Worm (Caenorhabditis elegans) whole organism, midembryonic: ENCODE measurements around the gene idpp-15.

Experiments
- T22C8.4 ChIP-seq: fragments of 200-800 bp; sonication (Bioruptor generic); IDR thresholded peaks from 2 replicates; pipeline ENCODE4 v1.3.6; 2022; ENCODE audit warnings: missing genetic modification characterization, missing compliant biosample characterization
- cog-1 ChIP-seq: sonication (generic microtip); optimal IDR thresholded peaks from 2 replicates; lab custom pipeline; 2016; ENCODE audit warnings: missing genetic modification characterization, missing compliant biosample characterization
- flt-1 ChIP-seq: fragments of 200-800 bp; sonication (Bioruptor generic); IDR thresholded peaks from 2 replicates; pipeline ENCODE4 v1.3.6; 2022; ENCODE audit warnings: missing genetic modification characterization, missing compliant biosample characterization
- klf-2 ChIP-seq: fragments of 200-800 bp; sonication (Bioruptor generic); conservative IDR thresholded peaks from 2 replicates; pipeline ENCODE4 v1.3.6; 2022; ENCODE audit warnings: missing genetic modification reagents, missing genetic modification characterization, missing compliant biosample characterization
- med-1 ChIP-seq: sonication (generic microtip); optimal IDR thresholded peaks from 2 replicates; lab custom pipeline; 2017; ENCODE audit warnings: missing genetic modification characterization, mild to moderate bottlenecking, missing compliant biosample characterization, antibody characterized with exemption, missing genetic modification reagents; ENCODE audit not compliant: insufficient read depth
- ref-1 ChIP-seq: fragments of 200-800 bp; sonication (Bioruptor generic); conservative IDR thresholded peaks from 2 replicates; pipeline ENCODE4 v1.3.6; 2022; ENCODE audit warnings: missing genetic modification reagents, missing genetic modification characterization, missing compliant biosample characterization
- tab-1 ChIP-seq: fragments of 200-800 bp; sonication (Bioruptor generic); IDR thresholded peaks from 2 replicates; pipeline ENCODE4 v1.3.6; 2022; ENCODE audit warnings: missing genetic modification characterization, missing compliant biosample characterization
- ztf-23 ChIP-seq: fragments of 200-800 bp; sonication (Bioruptor generic); IDR thresholded peaks from 2 replicates; pipeline ENCODE4 v1.3.6; 2022; ENCODE audit warnings: missing genetic modification reagents, missing genetic modification characterization, missing compliant biosample characterization
- ztf-29 ChIP-seq: fragments of 200-800 bp; sonication (Bioruptor generic); IDR thresholded peaks from 2 replicates; pipeline ENCODE4 v1.3.6; 2022; ENCODE audit warnings: missing genetic modification reagents, missing genetic modification characterization, missing compliant biosample characterization

The idpp-15 gene

DNA sequence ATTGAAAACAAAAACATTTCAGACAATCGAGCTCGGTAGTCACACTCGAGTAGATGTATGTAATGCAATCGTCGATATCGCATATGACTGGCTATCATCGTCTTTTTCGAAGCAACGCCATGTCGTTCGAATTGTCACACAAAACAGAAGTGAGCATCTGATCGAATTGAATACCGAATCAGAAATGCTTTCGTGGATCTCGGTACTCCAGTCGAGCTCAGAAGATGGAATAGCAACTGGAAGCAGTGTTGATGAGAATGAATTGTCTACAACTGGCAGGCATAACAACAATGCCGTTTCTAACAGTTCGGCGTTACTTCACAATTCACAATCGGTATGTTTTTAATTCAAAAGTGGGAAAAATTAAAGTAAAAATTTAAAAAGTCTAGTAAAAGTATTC is 15.7 kb upstream of the idpp-15 start:
- TF ChIP-seq T22C8.4 (no peak), klf-2 (GFP tag; lab: Robert Waterston, UW) (no peak), tab-1 (GFP tag; lab: Robert Waterston, UW) (no peak), cog-1 (tag; lab: Kevin White, UChicago) (no peak), ztf-23 (no peak), ref-1 (GFP tag; lab: Robert Waterston, UW) (no peak), ztf-29 (GFP tag; lab: Robert Waterston, UW) (no peak), med-1 (GFP tag; lab: Kevin White, UChicago) (no peak), flt-1 (no peak)

DNA sequence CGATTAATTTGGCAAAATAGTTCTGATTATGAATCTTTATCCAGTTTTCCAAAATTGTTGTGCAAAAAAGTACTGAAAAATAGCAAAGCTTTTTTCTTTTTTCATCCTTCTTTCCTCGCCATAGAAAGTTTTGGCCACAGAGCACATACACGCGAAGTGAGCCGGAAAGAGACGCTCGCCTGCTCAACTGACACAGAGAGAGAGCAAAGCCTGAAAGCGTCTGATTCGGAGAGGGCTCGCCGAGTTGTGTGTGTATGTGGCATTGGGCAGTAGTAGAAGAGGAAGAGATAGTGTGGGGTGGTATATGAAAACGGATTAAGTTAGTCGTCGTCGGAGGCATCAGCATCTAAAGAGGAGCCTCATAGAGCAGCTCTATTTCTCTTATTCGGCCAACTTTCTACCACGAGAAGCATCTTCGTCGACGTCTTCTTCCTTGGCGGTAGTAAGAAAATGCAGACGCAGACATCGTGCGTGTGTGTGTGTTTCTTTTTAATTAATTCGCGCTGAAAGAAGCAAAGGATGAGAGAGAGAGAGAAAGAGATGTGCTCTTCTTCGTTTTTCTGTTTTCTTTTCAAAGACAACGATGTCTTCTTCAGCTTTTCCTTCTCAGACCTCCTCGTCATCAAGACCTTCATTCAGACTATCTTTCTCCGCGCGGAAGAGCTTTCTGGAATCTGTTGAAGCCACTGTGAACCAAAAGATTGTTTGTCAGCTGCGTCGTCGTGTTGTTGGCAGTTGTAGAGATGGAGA is 15.1 kb upstream of the idpp-15 start:
- 0 out of 2 replicates have a peak, but pooled peaks have one; percentile 8 for TF ChIP-seq tab-1 (GFP tag; lab: Robert Waterston, UW)
- no peak for TF ChIP-seq ref-1 (GFP tag; lab: Robert Waterston, UW)
- TF ChIP-seq ztf-23 = peak; percentile 36; the same call in 1 of the 2 replicates
- no peak for TF ChIP-seq flt-1

DNA sequence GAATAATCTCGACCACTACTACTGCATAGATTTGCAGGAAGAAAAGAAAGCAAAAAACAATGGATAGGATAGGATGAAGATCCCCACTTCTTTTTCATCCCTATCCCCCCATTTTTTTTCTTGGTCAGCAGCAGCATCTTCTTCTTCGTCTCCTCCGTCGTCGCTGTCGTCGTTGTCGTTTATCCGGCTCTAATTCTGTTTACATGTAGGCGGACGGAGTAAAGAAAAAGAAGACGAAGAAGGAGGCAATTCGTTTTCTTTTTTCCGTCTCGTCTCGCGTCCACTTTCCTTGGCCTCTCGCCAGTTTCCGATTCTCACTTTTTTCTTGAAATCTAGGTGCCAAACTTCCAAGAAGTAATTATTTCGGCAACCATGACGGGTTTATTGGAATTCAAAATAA is 13.2 kb upstream of the idpp-15 start:
- TF ChIP-seq tab-1 (GFP tag; lab: Robert Waterston, UW) = no peak
- TF ChIP-seq klf-2 (GFP tag; lab: Robert Waterston, UW) = no peak
- TF ChIP-seq med-1 (GFP tag; lab: Kevin White, UChicago) = no peak
- TF ChIP-seq ztf-23 = no peak
- no peak for TF ChIP-seq T22C8.4
- TF ChIP-seq flt-1 = no peak
- no peak for TF ChIP-seq ztf-29 (GFP tag; lab: Robert Waterston, UW)
- TF ChIP-seq ref-1 (GFP tag; lab: Robert Waterston, UW) = no peak
- TF ChIP-seq cog-1 (tag; lab: Kevin White, UChicago) = no peak

DNA sequence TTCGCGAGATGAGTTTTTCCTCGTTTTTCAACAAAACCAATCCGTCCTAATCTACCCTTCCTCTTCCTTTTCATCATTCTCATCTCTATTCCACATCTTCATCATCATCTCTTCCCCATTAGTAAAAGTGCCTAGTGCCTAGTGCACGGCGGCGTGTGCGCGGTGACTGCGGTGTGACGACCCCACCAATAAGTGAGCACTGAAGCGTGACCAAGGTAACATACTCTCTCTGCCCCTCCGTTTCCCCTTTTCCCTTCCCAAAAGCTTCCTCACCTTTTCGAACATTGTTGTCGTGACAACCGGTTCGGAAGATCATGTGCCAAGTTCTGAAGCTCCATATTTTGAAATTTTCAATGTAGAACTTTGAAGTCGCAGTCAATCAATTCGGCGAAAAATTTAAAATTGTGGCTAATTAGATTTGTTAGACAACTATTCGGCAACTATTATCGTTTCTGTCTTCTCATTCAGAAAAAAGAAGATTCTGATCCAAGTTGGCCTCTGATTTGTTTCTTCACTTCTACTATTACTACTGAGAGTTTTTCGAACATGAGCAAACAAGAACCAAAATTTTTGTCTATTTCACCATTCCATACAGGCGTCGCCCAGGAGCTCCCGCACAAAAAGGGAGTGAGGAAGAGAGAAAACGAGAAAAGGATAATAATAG is 12.5 kb upstream of the idpp-15 start:
- TF ChIP-seq T22C8.4 (no peak), ref-1 (GFP tag; lab: Robert Waterston, UW) (no peak), klf-2 (GFP tag; lab: Robert Waterston, UW) (no peak), ztf-23 (no peak), ztf-29 (GFP tag; lab: Robert Waterston, UW) (no peak), med-1 (GFP tag; lab: Kevin White, UChicago) (no peak), flt-1 (no peak), tab-1 (GFP tag; lab: Robert Waterston, UW) (no peak), cog-1 (tag; lab: Kevin White, UChicago) (no peak)

DNA sequence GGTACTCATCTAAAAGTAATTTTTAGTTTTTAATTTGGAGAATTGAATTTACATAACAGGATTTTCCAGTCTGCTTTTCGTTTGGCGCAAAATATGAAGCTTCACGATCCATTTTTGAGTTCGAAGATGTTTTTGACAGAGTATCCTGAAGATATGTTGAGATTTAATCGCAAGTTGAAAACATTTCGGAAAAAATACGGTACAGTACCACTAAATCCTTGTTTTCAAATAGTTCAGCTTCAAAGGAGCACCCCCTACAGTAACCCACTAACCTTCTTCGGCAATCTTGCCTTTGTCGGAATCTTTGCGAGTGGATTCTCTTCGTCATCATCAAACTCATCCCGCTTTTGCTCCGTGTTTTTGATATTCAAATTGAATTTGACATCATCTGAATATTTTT is 5.9 kb upstream of the idpp-15 start:
- TF ChIP-seq flt-1 (no peak), T22C8.4 (no peak), ztf-23 (no peak), ref-1 (GFP tag; lab: Robert Waterston, UW) (no peak), cog-1 (tag; lab: Kevin White, UChicago) (no peak), tab-1 (GFP tag; lab: Robert Waterston, UW) (no peak), klf-2 (GFP tag; lab: Robert Waterston, UW) (no peak), med-1 (GFP tag; lab: Kevin White, UChicago) (no peak), ztf-29 (GFP tag; lab: Robert Waterston, UW) (no peak)

DNA sequence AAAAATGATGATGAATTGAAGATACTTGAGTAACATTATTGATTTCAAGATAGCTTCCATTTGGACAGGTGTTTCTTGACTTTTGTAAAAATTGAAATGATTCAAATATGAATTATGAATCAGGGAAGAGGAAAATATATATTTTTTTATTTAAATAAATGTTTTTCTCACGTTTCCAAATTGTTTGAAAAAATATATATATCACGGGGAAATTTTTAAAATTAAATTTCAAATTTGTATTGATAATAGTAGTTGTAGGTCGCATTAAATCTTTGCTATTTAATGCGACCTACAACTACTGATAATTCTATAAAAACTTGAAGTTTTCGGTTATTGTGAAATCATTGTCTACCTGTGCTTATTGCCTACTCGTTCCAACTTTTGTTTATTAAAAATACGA is 5.0 kb upstream of the idpp-15 start, which contains the start of gene ZC21.8:
Gene ZC21.8, minus strand, starts transcription at position 101 of the 400 bp plus-strand sequence.
- TF ChIP-seq tab-1 (GFP tag; lab: Robert Waterston, UW) (no peak), ztf-23 (no peak), T22C8.4 (no peak), klf-2 (GFP tag; lab: Robert Waterston, UW) (no peak), ztf-29 (GFP tag; lab: Robert Waterston, UW) (no peak), med-1 (GFP tag; lab: Kevin White, UChicago) (no peak), cog-1 (tag; lab: Kevin White, UChicago) (no peak), flt-1 (no peak), ref-1 (GFP tag; lab: Robert Waterston, UW) (no peak)

DNA sequence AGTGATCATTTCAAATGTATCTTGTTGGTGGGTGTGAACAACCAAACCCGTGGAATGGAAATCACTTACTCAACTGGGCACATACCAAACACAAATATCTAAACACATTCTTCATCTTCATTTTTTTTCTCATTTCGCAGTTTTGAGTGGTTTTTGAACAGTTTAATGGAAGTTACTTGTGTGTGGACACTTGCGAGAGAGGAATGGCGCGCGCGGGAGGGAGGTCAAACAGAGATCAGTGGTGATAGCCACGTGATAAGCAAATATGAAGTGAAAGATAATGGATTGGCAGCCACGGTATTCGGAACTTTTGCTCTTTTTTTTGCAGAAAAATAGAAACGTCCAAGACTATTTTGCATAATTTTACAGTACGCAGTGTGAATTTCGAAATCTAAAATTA is 4.3 kb upstream of the idpp-15 start:
- TF ChIP-seq cog-1 (tag; lab: Kevin White, UChicago) (no peak), ztf-29 (GFP tag; lab: Robert Waterston, UW) (no peak), med-1 (GFP tag; lab: Kevin White, UChicago) (no peak), ztf-23 (no peak), flt-1 (no peak), ref-1 (GFP tag; lab: Robert Waterston, UW) (no peak), T22C8.4 (no peak), tab-1 (GFP tag; lab: Robert Waterston, UW) (no peak), klf-2 (GFP tag; lab: Robert Waterston, UW) (no peak)

DNA sequence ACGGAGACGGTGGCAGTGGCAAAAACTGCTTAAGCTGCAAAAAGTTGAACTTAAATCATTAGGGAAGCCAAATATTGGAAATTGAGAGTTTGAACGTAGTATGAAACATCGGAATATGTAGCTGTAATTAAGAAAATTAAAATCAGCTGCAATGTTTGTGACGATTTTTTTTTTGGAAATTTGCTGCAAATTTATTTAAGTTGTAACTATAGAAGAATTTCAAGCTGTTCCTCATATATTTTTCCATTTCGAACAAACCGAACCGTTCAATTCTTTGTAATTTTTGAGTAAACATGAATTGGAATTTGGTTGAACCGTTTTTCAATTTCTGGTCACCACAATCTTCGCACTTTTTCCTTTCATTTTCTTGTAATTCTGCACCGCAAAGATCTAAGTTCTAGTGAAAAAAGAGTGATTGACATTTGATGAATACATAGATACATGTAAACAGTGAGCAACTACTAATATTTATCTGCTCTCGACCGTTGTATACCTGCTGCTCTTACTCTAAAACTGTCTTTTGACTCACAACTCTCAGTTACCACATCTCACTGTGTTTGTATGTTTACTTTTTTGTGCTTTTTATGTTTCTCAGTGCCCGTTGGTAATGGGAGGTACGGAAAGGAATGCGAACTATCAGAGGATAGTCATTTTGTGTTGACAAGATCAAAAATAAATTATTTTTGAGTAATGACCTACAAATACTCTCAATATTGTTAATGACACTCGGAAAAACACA is 3.0 kb upstream of the idpp-15 start:
- no peak for TF ChIP-seq ref-1 (GFP tag; lab: Robert Waterston, UW)
- no peak for TF ChIP-seq cog-1 (tag; lab: Kevin White, UChicago)
- no peak for TF ChIP-seq ztf-23
- TF ChIP-seq T22C8.4 = no peak
- TF ChIP-seq med-1 (GFP tag; lab: Kevin White, UChicago) = no peak
- TF ChIP-seq flt-1 = no peak
- TF ChIP-seq tab-1 (GFP tag; lab: Robert Waterston, UW) = no peak

DNA sequence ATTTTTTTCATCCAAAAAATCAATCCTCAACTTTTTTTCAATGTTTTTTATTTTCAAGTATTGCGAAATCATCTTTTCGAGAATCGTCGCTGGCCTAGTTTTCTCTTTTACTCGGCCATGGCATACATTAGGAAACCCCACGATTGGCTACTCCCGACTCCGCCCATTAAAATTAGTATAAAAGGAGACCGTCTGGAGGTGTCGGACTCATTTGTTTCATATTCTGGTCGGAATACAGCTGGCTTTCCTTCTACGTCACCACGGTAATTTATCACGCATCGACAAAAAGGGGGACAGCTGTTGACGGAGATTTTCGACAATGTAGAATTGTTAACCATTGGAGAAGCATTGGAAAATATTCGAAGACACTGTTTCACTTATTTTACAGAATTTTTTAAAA is 4.1 kb downstream of the idpp-15 start:
- TF ChIP-seq klf-2 (GFP tag; lab: Robert Waterston, UW) (0 out of 2 replicates have a peak, but pooled peaks have one; percentile 48), cog-1 (tag; lab: Kevin White, UChicago) (no peak), ztf-29 (GFP tag; lab: Robert Waterston, UW) (no peak), tab-1 (GFP tag; lab: Robert Waterston, UW) (0 out of 2 replicates have a peak, but pooled peaks have one; percentile 46), ref-1 (GFP tag; lab: Robert Waterston, UW) (no peak), med-1 (GFP tag; lab: Kevin White, UChicago) (no peak), T22C8.4 (no peak)
